Worm (Caenorhabditis elegans): ENCODE measurements around the gene coh-4.

coh-4 gene

ce11 chrV:4143034-4143433 is 32.4 kb downstream of the coh-4 start (continued):
- TF ChIP-seq hrde-1 (tag; optimal IDR thresholded peaks at IDR 0.05; ENCODE audit: borderline replicate concordance) = no peak
- no peak for TF ChIP-seq F49E8.2 (tag; optimal IDR thresholded peaks at IDR 0.05; ENCODE audit: insufficient read depth)
- no peak for TF ChIP-seq Y53F4B.3 (GFP tag; IDR thresholded peaks at IDR 0.05)
- no peak for TF ChIP-seq tlf-1 (GFP tag; optimal IDR thresholded peaks at IDR 0.05)
- TF ChIP-seq B0261.1 (tag; optimal IDR thresholded peaks at IDR 0.05) = no peak
- TF ChIP-seq ZK185.1 (tag; optimal IDR thresholded peaks at IDR 0.05; ENCODE audit: poor library complexity, severe bottlenecking) = no peak
- TF ChIP-seq attf-5 (GFP tag; optimal IDR thresholded peaks at IDR 0.05) = peak; percentile 56
- TF ChIP-seq ceh-79 (tag; optimal IDR thresholded peaks at IDR 0.05) = no peak
- TF ChIP-seq akir-1 (GFP tag; optimal IDR thresholded peaks at IDR 0.05) = no peak
- no peak for TF ChIP-seq Y67H2A.10 (GFP tag; conservative IDR thresholded peaks at IDR 0.05)
- no peak for TF ChIP-seq Y53G8AR.9 (GFP tag; conservative IDR thresholded peaks at IDR 0.05)
- TF ChIP-seq ztf-6 (GFP tag; IDR thresholded peaks at IDR 0.05) = no peak
- TF ChIP-seq rcor-1 (GFP tag; IDR thresholded peaks at IDR 0.05) = no peak
- TF ChIP-seq efl-1 (GFP tag; optimal IDR thresholded peaks at IDR 0.05) = no peak
- no peak for TF ChIP-seq egrh-3 (GFP tag; IDR thresholded peaks at IDR 0.05)
- TF ChIP-seq bed-2 (GFP tag; IDR thresholded peaks at IDR 0.05) = no peak
- TF ChIP-seq bed-1 (GFP tag; IDR thresholded peaks at IDR 0.05) = no peak
- no peak for TF ChIP-seq die-1 (tag; optimal IDR thresholded peaks at IDR 0.05)
- no peak for TF ChIP-seq hlh-26 (GFP tag; conservative IDR thresholded peaks at IDR 0.05)
- TF ChIP-seq attf-6 (GFP tag; IDR thresholded peaks at IDR 0.05) = no peak
- TF ChIP-seq C06A6.2 (GFP tag; conservative IDR thresholded peaks at IDR 0.05) = no peak
- TF ChIP-seq unc-130 (GFP tag; optimal IDR thresholded peaks at IDR 0.05) = no peak
- TF ChIP-seq nhr-90 (tag; optimal IDR thresholded peaks at IDR 0.05) = no peak
- no peak for TF ChIP-seq hmg-20 (GFP tag; IDR thresholded peaks at IDR 0.05)
- no peak for TF ChIP-seq ceh-100 (GFP tag; IDR thresholded peaks at IDR 0.05)
- no peak for TF ChIP-seq let-607 (tag; optimal IDR thresholded peaks at IDR 0.05)
- peak; percentile 78 for TF ChIP-seq lin-40 (tag; optimal IDR thresholded peaks at IDR 0.05)
- no peak for TF ChIP-seq F52B5.7 (tag; optimal IDR thresholded peaks at IDR 0.05)
- no peak for TF ChIP-seq let-526 (GFP tag; IDR thresholded peaks at IDR 0.05)
- no peak for TF ChIP-seq F57C9.4 (tag; optimal IDR thresholded peaks at IDR 0.05)
- TF ChIP-seq ceh-58 (GFP tag; IDR thresholded peaks at IDR 0.05) = no peak
- no peak for TF ChIP-seq snpc-3.4 (tag; optimal IDR thresholded peaks at IDR 0.05)
- TF ChIP-seq B0019.2 (GFP tag; conservative IDR thresholded peaks at IDR 0.05) = no peak
- TF ChIP-seq nhr-120 (GFP tag; IDR thresholded peaks at IDR 0.05) = no peak
- TF ChIP-seq madf-6 (GFP tag; IDR thresholded peaks at IDR 0.05) = peak; percentile 50; the same call in 1 of the 2 replicates
- no peak for TF ChIP-seq aptf-2 (GFP tag; conservative IDR thresholded peaks at IDR 0.05)
- no peak for TF ChIP-seq F57A8.1 (GFP tag; optimal IDR thresholded peaks at IDR 0.05)
- TF ChIP-seq mes-4 (tag; optimal IDR thresholded peaks at IDR 0.05) = no peak
- TF ChIP-seq gei-17 (GFP tag; optimal IDR thresholded peaks at IDR 0.05) = no peak
- TF ChIP-seq mxl-1 (tag; optimal IDR thresholded peaks at IDR 0.05) = no peak
- no peak for TF ChIP-seq cebp-2 (GFP tag; IDR thresholded peaks at IDR 0.05)
- TF ChIP-seq nhr-179 (tag; optimal IDR thresholded peaks at IDR 0.05) = no peak
- TF ChIP-seq hmg-1.2 (GFP tag; IDR thresholded peaks at IDR 0.05) = peak; percentile 97
- TF ChIP-seq snpc-1.1 (tag; optimal IDR thresholded peaks at IDR 0.05; ENCODE audit: insufficient read depth) = no peak
- peak; percentile 52; the same call in 1 of the 2 replicates for TF ChIP-seq K11D2.4 (GFP tag; IDR thresholded peaks at IDR 0.05)
- TF ChIP-seq ztf-28 (GFP tag; IDR thresholded peaks at IDR 0.05) = no peak
- no peak for TF ChIP-seq zim-3 (tag; optimal IDR thresholded peaks at IDR 0.05)
- no peak for TF ChIP-seq dpl-1 (GFP tag; optimal IDR thresholded peaks at IDR 0.05)
- TF ChIP-seq nfya-2 (GFP tag; IDR thresholded peaks at IDR 0.05) = no peak

Measured in whole organism, young adult.